Fruit fly (Drosophila melanogaster) whole organism, embryonic: ENCODE measurements around the gene CCAP.
A peak's percentile ranks its signal among the peaks of the same experiment; 100 is the strongest.

Source experiments
- Bdp1 ChIP-seq: fragments of 200-800 bp; sonication (Bioruptor generic); optimal IDR thresholded peaks from 3 replicates; lab custom pipeline; 2016; ENCODE audit warnings: missing biosample characterization, missing genetic modification characterization
- CG10267 ChIP-seq: fragments of 200-800 bp; sonication (Bioruptor generic); optimal IDR thresholded peaks from 2 replicates; lab custom pipeline; 2018; ENCODE audit warnings: missing biosample characterization, mild to moderate bottlenecking, missing genetic modification characterization, moderate library complexity
- CG10462 ChIP-seq: fragments of 200-800 bp; sonication (Bioruptor generic); optimal IDR thresholded peaks from 2 replicates; lab custom pipeline; 2016; ENCODE audit warnings: missing biosample characterization, missing genetic modification characterization
- CG11085 ChIP-seq: fragments of 200-800 bp; sonication (Bioruptor generic); IDR thresholded peaks from 2 replicates; pipeline ENCODE4 v1.3.6; 2022; ENCODE audit warnings: missing biosample characterization, missing genetic modification characterization
- CG11247 ChIP-seq: fragments of 200-800 bp; sonication (Bioruptor generic); IDR thresholded peaks from 2 replicates; pipeline ENCODE4 v1.3.6; 2022; ENCODE audit warnings: missing biosample characterization, missing genetic modification characterization
- CG12236 ChIP-seq: fragments of 200-800 bp; sonication (Bioruptor generic); optimal IDR thresholded peaks from 2 replicates; lab custom pipeline; 2016; ENCODE audit warnings: missing biosample characterization, missing genetic modification characterization
- CG14667 ChIP-seq: fragments of 200-800 bp; sonication (Bioruptor generic); IDR thresholded peaks from 2 replicates; pipeline ENCODE4 v1.3.6; 2022; ENCODE audit warnings: missing biosample characterization, missing genetic modification characterization
- CG1647 ChIP-seq: fragments of 200-800 bp; sonication (Bioruptor generic); optimal IDR thresholded peaks from 3 replicates; lab custom pipeline; 2016; ENCODE audit warnings: missing biosample characterization, missing genetic modification characterization
- CG17328 ChIP-seq: fragments of 200-800 bp; sonication (Bioruptor generic); IDR thresholded peaks from 2 replicates; pipeline ENCODE4 v1.3.6; 2022; ENCODE audit warnings: missing biosample characterization, missing genetic modification characterization
- CG17912 ChIP-seq: fragments of 200-800 bp; sonication (Bioruptor generic); optimal IDR thresholded peaks from 2 replicates; lab custom pipeline; 2018; ENCODE audit warnings: missing biosample characterization, mild to moderate bottlenecking, missing genetic modification characterization
- CG18262 ChIP-seq: fragments of 200-800 bp; optimal IDR thresholded peaks from 3 replicates; lab custom pipeline; 2019; ENCODE audit warnings: missing biosample characterization, mild to moderate bottlenecking, missing genetic modification characterization, moderate library complexity
- CG30020 ChIP-seq: fragments of 200-800 bp; optimal IDR thresholded peaks from 2 replicates; lab custom pipeline; 2019; ENCODE audit warnings: missing biosample characterization, mild to moderate bottlenecking, missing genetic modification characterization, moderate library complexity
- CG31388 ChIP-seq: fragments of 200-800 bp; sonication (Bioruptor generic); optimal IDR thresholded peaks from 2 replicates; lab custom pipeline; 2016; ENCODE audit warnings: missing biosample characterization, missing genetic modification characterization
- CG3281 ChIP-seq: fragments of 200-800 bp; sonication (Bioruptor generic); optimal IDR thresholded peaks from 3 replicates; lab custom pipeline; 2017; ENCODE audit warnings: missing biosample characterization, mild to moderate bottlenecking, missing genetic modification characterization
- CG4328 ChIP-seq: fragments of 200-800 bp; sonication (Bioruptor generic); optimal IDR thresholded peaks from 3 replicates; lab custom pipeline; 2017; ENCODE audit warnings: missing biosample characterization, missing genetic modification reagents, missing genetic modification characterization
- CG4360 ChIP-seq: fragments of 200-800 bp; sonication (Bioruptor generic); IDR thresholded peaks from 2 replicates; pipeline ENCODE4 v1.3.6; 2022; ENCODE audit warnings: missing biosample characterization, missing genetic modification characterization
- CG4404 ChIP-seq: fragments of 200-800 bp; sonication (Bioruptor generic); IDR thresholded peaks from 2 replicates; pipeline ENCODE4 v1.3.6; 2022; ENCODE audit warnings: missing biosample characterization, missing genetic modification characterization
- CG4424 ChIP-seq: fragments of 200-800 bp; sonication (Bioruptor generic); optimal IDR thresholded peaks from 3 replicates; lab custom pipeline; 2016; ENCODE audit warnings: missing biosample characterization, missing genetic modification characterization
- CG7745 ChIP-seq: fragments of 200-800 bp; sonication (Bioruptor generic); optimal IDR thresholded peaks from 2 replicates; lab custom pipeline; 2018; ENCODE audit warnings: missing biosample characterization, mild to moderate bottlenecking, missing genetic modification characterization, moderate library complexity
- CG7928 ChIP-seq: fragments of 200-800 bp; sonication (Bioruptor generic); optimal IDR thresholded peaks from 2 replicates; lab custom pipeline; 2017; ENCODE audit warnings: missing biosample characterization, mild to moderate bottlenecking, missing genetic modification characterization
- CG8388 ChIP-seq: fragments of 200-800 bp; sonication (Bioruptor generic); optimal IDR thresholded peaks from 2 replicates; lab custom pipeline; 2019; ENCODE audit warnings: missing biosample characterization, mild to moderate bottlenecking, missing genetic modification characterization, moderate library complexity
- CG9817 ChIP-seq: fragments of 200-800 bp; sonication (Bioruptor generic); optimal IDR thresholded peaks from 2 replicates; lab custom pipeline; 2018; ENCODE audit warnings: missing biosample characterization, mild to moderate bottlenecking, missing genetic modification characterization, moderate library complexity
- Chrac-16 ChIP-seq: fragments of 200-800 bp; sonication (Bioruptor generic); optimal IDR thresholded peaks from 3 replicates; lab custom pipeline; 2016; ENCODE audit warnings: missing biosample characterization, missing genetic modification characterization
- D19B ChIP-seq: fragments of 200-800 bp; sonication (Bioruptor generic); optimal IDR thresholded peaks from 2 replicates; lab custom pipeline; 2017; ENCODE audit warnings: missing biosample characterization, mild to moderate bottlenecking, missing genetic modification characterization
- Dfd ChIP-seq, 2 experiments: fragments of >200 bp; optimal IDR thresholded peaks; 2 replicates each; lab custom pipeline; 2017; ENCODE audit warnings: missing biosample characterization in 2 of 2, missing genetic modification characterization in 2 of 2
- HHEX ChIP-seq: fragments of 200-800 bp; sonication (Bioruptor generic); optimal IDR thresholded peaks from 3 replicates; lab custom pipeline; 2017; ENCODE audit warnings: missing biosample characterization, mild to moderate bottlenecking, missing genetic modification characterization, missing genetic modification reagents
- Hr39 ChIP-seq: fragments of >200 bp; optimal IDR thresholded peaks from 2 replicates; lab custom pipeline; 2017
- Hr51 ChIP-seq, 2 experiments: fragments of 200-800 bp; sonication (Bioruptor generic); optimal IDR thresholded peaks; 2 replicates in 1 of 2; 3 replicates in 1 of 2; lab custom pipeline; 2016 to 2018; ENCODE audit warnings: missing biosample characterization in 2 of 2, missing genetic modification characterization in 2 of 2, mild to moderate bottlenecking in 1 of 2, moderate library complexity in 1 of 2
- NC2α ChIP-seq: fragments of 200-800 bp; sonication (Bioruptor generic); optimal IDR thresholded peaks from 2 replicates; lab custom pipeline; 2016; ENCODE audit warnings: missing biosample characterization, missing genetic modification characterization
- NFAT ChIP-seq: fragments of 200-800 bp; sonication (Bioruptor generic); IDR thresholded peaks from 2 replicates; pipeline ENCODE4 v1.3.6; 2022; ENCODE audit warnings: missing biosample characterization, missing genetic modification characterization
- Oaz ChIP-seq: fragments of 200-800 bp; sonication (Bioruptor generic); IDR thresholded peaks from 2 replicates; pipeline ENCODE4 v1.3.6; 2022; ENCODE audit warnings: missing biosample characterization, missing genetic modification characterization
- Ptx1 ChIP-seq: fragments of 200-800 bp; sonication (Bioruptor generic); IDR thresholded peaks from 2 replicates; pipeline ENCODE4 v1.3.6; 2022; ENCODE audit warnings: missing biosample characterization, missing genetic modification characterization
- ac ChIP-seq: fragments of 200-800 bp; sonication (Bioruptor generic); optimal IDR thresholded peaks from 3 replicates; lab custom pipeline; 2017; ENCODE audit warnings: missing biosample characterization, mild to moderate bottlenecking, missing genetic modification characterization
- bab2 ChIP-seq: fragments of 200-800 bp; sonication (Bioruptor generic); optimal IDR thresholded peaks from 2 replicates; lab custom pipeline; 2016; ENCODE audit warnings: missing biosample characterization, missing genetic modification characterization
- bigmax ChIP-seq: fragments of 200-800 bp; sonication (Bioruptor generic); optimal IDR thresholded peaks from 2 replicates; lab custom pipeline; 2018; ENCODE audit warnings: missing biosample characterization, mild to moderate bottlenecking, missing genetic modification characterization
- chn ChIP-seq: fragments of 200-800 bp; sonication (Bioruptor generic); optimal IDR thresholded peaks from 2 replicates; lab custom pipeline; 2016; ENCODE audit warnings: missing biosample characterization, missing genetic modification characterization
- croc ChIP-seq: fragments of 200-800 bp; sonication (Bioruptor generic); conservative IDR thresholded peaks from 3 replicates; pipeline ENCODE4 v1.3.6; 2022; ENCODE audit warnings: missing biosample characterization, missing genetic modification characterization
- crol ChIP-seq: fragments of 200-800 bp; sonication (Bioruptor generic); IDR thresholded peaks from 2 replicates; pipeline ENCODE4 v1.3.6; 2022; ENCODE audit warnings: missing biosample characterization, missing genetic modification characterization
- crp ChIP-seq, 2 experiments: fragments of 200-800 bp; sonication (Bioruptor generic); optimal IDR thresholded peaks; 2 replicates in 1 of 2; 3 replicates in 1 of 2; lab custom pipeline; 2017; ENCODE audit warnings: missing biosample characterization in 2 of 2, missing genetic modification characterization in 2 of 2, mild to moderate bottlenecking in 1 of 2, moderate library complexity in 1 of 2
- eyg ChIP-seq: fragments of 200-800 bp; sonication (Bioruptor generic); optimal IDR thresholded peaks from 3 replicates; lab custom pipeline; 2016; ENCODE audit warnings: missing biosample characterization, missing genetic modification characterization
- grn ChIP-seq: fragments of 200-800 bp; sonication (Bioruptor generic); optimal IDR thresholded peaks from 3 replicates; lab custom pipeline; 2017; ENCODE audit warnings: missing biosample characterization, missing genetic modification characterization
- gro ChIP-seq: fragments of 200-800 bp; sonication (Bioruptor generic); optimal IDR thresholded peaks from 2 replicates; lab custom pipeline; 2016; ENCODE audit warnings: missing biosample characterization, missing genetic modification characterization
- hkb ChIP-seq, 2 experiments: fragments of 200-800 bp in 1 of 2; fragments of >200 bp in 1 of 2; sonication (Bioruptor generic) in 1 of 2; IDR thresholded peaks in 1 of 2; optimal IDR thresholded peaks in 1 of 2; 2 replicates each; pipeline versions ENCODE4 v1.3.6 to Lab custom; 2017 to 2022; ENCODE audit warnings: missing biosample characterization in 1 of 2, missing genetic modification characterization in 1 of 2
- jumu ChIP-seq: fragments of 200-800 bp; sonication (Bioruptor generic); optimal IDR thresholded peaks from 3 replicates; lab custom pipeline; 2016; ENCODE audit warnings: missing biosample characterization, missing genetic modification characterization
- lab ChIP-seq: fragments of 200-800 bp; sonication (Bioruptor generic); optimal IDR thresholded peaks from 3 replicates; lab custom pipeline; 2017; ENCODE audit warnings: missing biosample characterization, missing genetic modification characterization, mild to moderate bottlenecking, moderate library complexity, missing genetic modification reagents
- lbe ChIP-seq: fragments of 200-800 bp; sonication (Bioruptor generic); optimal IDR thresholded peaks from 2 replicates; lab custom pipeline; 2016; ENCODE audit warnings: missing biosample characterization, mild to moderate bottlenecking, missing genetic modification characterization
- luna ChIP-seq: fragments of 200-800 bp; sonication (Bioruptor generic); optimal IDR thresholded peaks from 2 replicates; lab custom pipeline; 2016; ENCODE audit warnings: missing biosample characterization, missing genetic modification characterization
- schlank ChIP-seq: fragments of 200-800 bp; sonication (Bioruptor generic); optimal IDR thresholded peaks from 2 replicates; lab custom pipeline; 2018; ENCODE audit warnings: missing biosample characterization, mild to moderate bottlenecking, missing genetic modification characterization
- tna ChIP-seq: fragments of 200-800 bp; sonication (Bioruptor generic); IDR thresholded peaks from 2 replicates; pipeline ENCODE4 v1.3.6; 2022; ENCODE audit warnings: missing biosample characterization, missing genetic modification characterization; ENCODE audit not compliant: partially characterized antibody
- wor ChIP-seq: fragments of 200-800 bp; sonication (Bioruptor generic); IDR thresholded peaks from 2 replicates; pipeline ENCODE4 v1.3.6; 2022; ENCODE audit warnings: missing biosample characterization, missing genetic modification characterization
- yki ChIP-seq: fragments of >200 bp; optimal IDR thresholded peaks from 3 replicates; lab custom pipeline; 2018
- zen ChIP-seq: fragments of 200-800 bp; sonication (Bioruptor generic); optimal IDR thresholded peaks from 3 replicates; lab custom pipeline; 2018; ENCODE audit warnings: missing biosample characterization, mild to moderate bottlenecking, missing genetic modification characterization, moderate library complexity

CCAP gene

dm6 chr3R:22673528-22673959 lies 28.3 kb downstream of the CCAP start (continued):
- peak; percentile 75 for TF ChIP-seq Chrac-16
- TF ChIP-seq CG8388 (GFP tag; lab: Kevin White, UChicago), result peak; percentile 74
- TF ChIP-seq CG4328 (GFP tag; lab: Kevin White, UChicago), result no peak
- TF ChIP-seq croc (GFP tag; lab: Robert Waterston, UW), result peak; percentile 63
- no peak for TF ChIP-seq CG14667 (GFP tag; lab: Robert Waterston, UW)
- no peak for TF ChIP-seq CG7745
- TF ChIP-seq jumu (GFP tag; lab: Kevin White, UChicago), result peak; percentile 66
- no peak for TF ChIP-seq crol (GFP tag; lab: Robert Waterston, UW)
- TF ChIP-seq CG30020 (tag; lab: Kevin White, UChicago), result peak; percentile 35
- TF ChIP-seq CG17912, result no peak
- peak; percentile 86 for TF ChIP-seq CG10267
- TF ChIP-seq CG3281 (GFP tag; lab: Kevin White, UChicago), result peak; percentile 57
- no peak for TF ChIP-seq hkb (optimal IDR thresholded peaks at IDR 0.05; lab: Kevin White, UChicago)
- peak; percentile 42; the same call in 1 of the 2 replicates for TF ChIP-seq hkb (GFP tag; IDR thresholded peaks at IDR 0.05; lab: Robert Waterston, UW)
- TF ChIP-seq lab, result peak; percentile 77
- no peak for TF ChIP-seq schlank
- no peak for TF ChIP-seq CG11085 (GFP tag; lab: Robert Waterston, UW)
- TF ChIP-seq ac (GFP tag; lab: Kevin White, UChicago), result peak; percentile 92
- TF ChIP-seq HHEX (GFP tag; lab: Kevin White, UChicago), result peak; percentile 57
- TF ChIP-seq eyg (GFP tag; lab: Kevin White, UChicago), result no peak
- peak; percentile 73 for TF ChIP-seq bab2
- TF ChIP-seq Oaz (GFP tag; lab: Robert Waterston, UW), result no peak
- TF ChIP-seq NC2α (GFP tag; lab: Kevin White, UChicago), result peak; percentile 65
- TF ChIP-seq CG18262 (tag; lab: Kevin White, UChicago), result peak; percentile 94
- no peak for TF ChIP-seq wor (GFP tag; lab: Robert Waterston, UW)
- no peak for TF ChIP-seq tna (GFP tag; lab: Robert Waterston, UW)
- no peak for TF ChIP-seq D19B (GFP tag; lab: Kevin White, UChicago)
- no peak for TF ChIP-seq CG7928 (GFP tag; lab: Kevin White, UChicago)
- TF ChIP-seq Hr51 (GFP tag; optimal IDR thresholded peaks at IDR 0.05; lab: Kevin White, UChicago), result peak in 1 of 2 experiments; percentile 71
- TF ChIP-seq chn (GFP tag; lab: Kevin White, UChicago), result peak; percentile 84
- peak; percentile 41 for TF ChIP-seq CG1647 (GFP tag; lab: Kevin White, UChicago)
- peak; percentile 95 for TF ChIP-seq zen
- peak; percentile 64 for TF ChIP-seq Ptx1
- TF ChIP-seq bigmax, result no peak
- TF ChIP-seq gro (GFP tag; lab: Kevin White, UChicago), result peak; percentile 35
- no peak for TF ChIP-seq CG11247 (GFP tag; lab: Robert Waterston, UW)
- TF ChIP-seq CG4404 (GFP tag; lab: Robert Waterston, UW), result peak; percentile 82
- TF ChIP-seq CG10462 (GFP tag; lab: Kevin White, UChicago), result peak; percentile 59
- TF ChIP-seq CG9817, result peak; percentile 27
- peak; percentile 80 for TF ChIP-seq CG4424 (GFP tag; lab: Kevin White, UChicago)
- TF ChIP-seq CG4360 (GFP tag; lab: Robert Waterston, UW), result no peak
- no peak for TF ChIP-seq Hr39 (lab: Kevin White, UChicago)
- peak; percentile 48 for TF ChIP-seq grn (GFP tag; lab: Kevin White, UChicago)
- peak in 1 of 2 experiments; percentile 20 for TF ChIP-seq crp (GFP tag; optimal IDR thresholded peaks at IDR 0.05; lab: Kevin White, UChicago)
- TF ChIP-seq NFAT (GFP tag; lab: Robert Waterston, UW), result no peak
- TF ChIP-seq CG12236 (GFP tag; lab: Kevin White, UChicago), result peak; percentile 83
- TF ChIP-seq lbe, result no peak
- no peak for TF ChIP-seq Dfd (GFP tag; optimal IDR thresholded peaks at IDR 0.05; lab: Kevin White, UChicago)
- TF ChIP-seq CG17328 (GFP tag; lab: Robert Waterston, UW), result peak; percentile 34; the same call in 1 of the 2 replicates
- peak; percentile 87 for TF ChIP-seq yki
- peak; percentile 68 for TF ChIP-seq Bdp1 (GFP tag; lab: Kevin White, UChicago)
- no peak for TF ChIP-seq CG31388 (GFP tag; lab: Kevin White, UChicago)
- TF ChIP-seq luna (GFP tag; lab: Kevin White, UChicago), result no peak
